Fruit fly (Drosophila melanogaster) whole organism, embryonic: ENCODE data around the gene CG10337.

Source experiments
- Antp ChIP-seq: fragments of 200-800 bp; sonication (Bioruptor generic); optimal IDR thresholded peaks from 3 replicates; lab custom pipeline; 2016; ENCODE audit warnings: missing biosample characterization, missing genetic modification characterization
- B-H2 ChIP-seq: fragments of 200-800 bp; sonication (Bioruptor generic); optimal IDR thresholded peaks from 2 replicates; lab custom pipeline; 2018; ENCODE audit warnings: missing biosample characterization, mild to moderate bottlenecking, missing genetic modification characterization
- Blimp-1 ChIP-seq: fragments of 200-800 bp; sonication (Bioruptor generic); optimal IDR thresholded peaks from 3 replicates; lab custom pipeline; 2018; ENCODE audit warnings: missing biosample characterization, missing genetic modification characterization, mild to moderate bottlenecking, moderate library complexity, missing genetic modification reagents
- CG10366 ChIP-seq: fragments of 200-800 bp; sonication (Bioruptor generic); IDR thresholded peaks from 2 replicates; pipeline ENCODE4 v1.3.6; 2022; ENCODE audit warnings: missing biosample characterization, missing genetic modification characterization
- CG10654 ChIP-seq: fragments of 200-800 bp; sonication (Bioruptor generic); optimal IDR thresholded peaks from 2 replicates; lab custom pipeline; 2016; ENCODE audit warnings: missing biosample characterization, missing genetic modification characterization
- CG11085 ChIP-seq: fragments of 200-800 bp; sonication (Bioruptor generic); IDR thresholded peaks from 2 replicates; pipeline ENCODE4 v1.3.6; 2022; ENCODE audit warnings: missing biosample characterization, missing genetic modification characterization
- CG12942 ChIP-seq: fragments of 200-800 bp; sonication (Bioruptor generic); optimal IDR thresholded peaks from 3 replicates; lab custom pipeline; 2016; ENCODE audit warnings: missing biosample characterization, missing genetic modification characterization
- CG14710 ChIP-seq: fragments of 200-800 bp; sonication (Bioruptor generic); optimal IDR thresholded peaks from 3 replicates; lab custom pipeline; 2019; ENCODE audit warnings: missing biosample characterization, mild to moderate bottlenecking, missing genetic modification characterization, moderate library complexity
- CG15696 ChIP-seq: fragments of 200-800 bp; sonication (Bioruptor generic); optimal IDR thresholded peaks from 2 replicates; lab custom pipeline; 2019; ENCODE audit warnings: missing biosample characterization, mild to moderate bottlenecking, missing genetic modification characterization, moderate library complexity
- CG16815 ChIP-seq: fragments of 200-800 bp; sonication (Bioruptor generic); optimal IDR thresholded peaks from 3 replicates; lab custom pipeline; 2017; ENCODE audit warnings: missing biosample characterization, mild to moderate bottlenecking, missing genetic modification characterization
- CG1832 ChIP-seq: fragments of 200-800 bp; sonication (Bioruptor generic); optimal IDR thresholded peaks from 2 replicates; lab custom pipeline; 2017; ENCODE audit warnings: missing biosample characterization, mild to moderate bottlenecking, missing genetic modification characterization, inconsistent platforms
- CG33213 ChIP-seq: fragments of 200-800 bp; sonication (Bioruptor generic); optimal IDR thresholded peaks from 3 replicates; lab custom pipeline; 2016; ENCODE audit warnings: missing biosample characterization, missing genetic modification characterization
- CG6813 ChIP-seq: fragments of 200-800 bp; sonication (Bioruptor generic); optimal IDR thresholded peaks from 2 replicates; lab custom pipeline; 2017; ENCODE audit warnings: missing biosample characterization, missing genetic modification characterization, mild to moderate bottlenecking, moderate library complexity, missing genetic modification reagents
- CG7745 ChIP-seq: fragments of 200-800 bp; sonication (Bioruptor generic); optimal IDR thresholded peaks from 2 replicates; lab custom pipeline; 2018; ENCODE audit warnings: missing biosample characterization, mild to moderate bottlenecking, missing genetic modification characterization, moderate library complexity
- CoRest ChIP-seq: fragments of 200-800 bp; sonication (Bioruptor generic); optimal IDR thresholded peaks from 3 replicates; lab custom pipeline; 2018; ENCODE audit warnings: missing biosample characterization, mild to moderate bottlenecking, missing genetic modification characterization, moderate library complexity
- Dad ChIP-seq: fragments of 200-800 bp; sonication (Bioruptor generic); optimal IDR thresholded peaks from 3 replicates; lab custom pipeline; 2016; ENCODE audit warnings: missing biosample characterization, missing genetic modification characterization
- Doc3 ChIP-seq: fragments of 200-800 bp; sonication (Bioruptor generic); IDR thresholded peaks from 3 replicates; pipeline ENCODE4 v1.3.6; 2022; ENCODE audit warnings: missing biosample characterization, missing genetic modification characterization; ENCODE audit not compliant: partially characterized antibody
- Dp ChIP-seq: fragments of 200-800 bp; sonication (Bioruptor generic); optimal IDR thresholded peaks from 2 replicates; lab custom pipeline; 2018; ENCODE audit warnings: missing biosample characterization, mild to moderate bottlenecking, missing genetic modification characterization, moderate library complexity
- Ets97D ChIP-seq: fragments of 200-800 bp; sonication (Bioruptor generic); optimal IDR thresholded peaks from 3 replicates; lab custom pipeline; 2016; ENCODE audit warnings: missing biosample characterization, missing genetic modification characterization
- Fer1 ChIP-seq: fragments of 200-800 bp; sonication (Bioruptor generic); optimal IDR thresholded peaks from 2 replicates; lab custom pipeline; 2017; ENCODE audit warnings: missing biosample characterization, mild to moderate bottlenecking, missing genetic modification characterization
- Fer3 ChIP-seq: fragments of 200-800 bp; sonication (Bioruptor generic); optimal IDR thresholded peaks from 2 replicates; lab custom pipeline; 2018; ENCODE audit warnings: missing biosample characterization, mild to moderate bottlenecking, missing genetic modification characterization, moderate library complexity
- Gug ChIP-seq: fragments of 200-800 bp; sonication (Bioruptor generic); IDR thresholded peaks from 4 replicates; pipeline ENCODE4 v1.3.6; 2022; ENCODE audit warnings: missing biosample characterization, missing genetic modification characterization
- H15 ChIP-seq: fragments of 200-800 bp; sonication (Bioruptor generic); IDR thresholded peaks from 3 replicates; pipeline ENCODE4 v1.3.6; 2022; ENCODE audit warnings: missing biosample characterization, missing genetic modification characterization
- HHEX ChIP-seq: fragments of 200-800 bp; sonication (Bioruptor generic); optimal IDR thresholded peaks from 3 replicates; lab custom pipeline; 2017; ENCODE audit warnings: missing biosample characterization, mild to moderate bottlenecking, missing genetic modification characterization, missing genetic modification reagents
- Hmr ChIP-seq: fragments of 200-800 bp; sonication (Bioruptor generic); optimal IDR thresholded peaks from 3 replicates; lab custom pipeline; 2017; ENCODE audit warnings: mild to moderate bottlenecking, missing biosample characterization, missing genetic modification reagents, missing genetic modification characterization
- Hmx ChIP-seq: fragments of 200-800 bp; sonication (Bioruptor generic); optimal IDR thresholded peaks from 2 replicates; lab custom pipeline; 2016; ENCODE audit warnings: missing biosample characterization, missing genetic modification characterization
- Max ChIP-seq: fragments of 200-800 bp; sonication (Bioruptor generic); optimal IDR thresholded peaks from 2 replicates; lab custom pipeline; 2016; ENCODE audit warnings: missing biosample characterization, mild to moderate bottlenecking, missing genetic modification characterization
- Mes4 ChIP-seq: fragments of 200-800 bp; sonication (Bioruptor generic); optimal IDR thresholded peaks from 2 replicates; lab custom pipeline; 2016; ENCODE audit warnings: missing biosample characterization, missing genetic modification characterization
- NC2β ChIP-seq: fragments of 200-800 bp; sonication (Bioruptor generic); optimal IDR thresholded peaks from 2 replicates; lab custom pipeline; 2016; ENCODE audit warnings: missing biosample characterization, missing genetic modification characterization
- Rx ChIP-seq: fragments of 200-800 bp; sonication (Bioruptor generic); IDR thresholded peaks from 2 replicates; pipeline ENCODE4 v1.3.6; 2022; ENCODE audit warnings: missing biosample characterization, missing genetic modification characterization
- Sry-β ChIP-seq: fragments of 200-800 bp; sonication (Bioruptor generic); optimal IDR thresholded peaks from 2 replicates; lab custom pipeline; 2018; ENCODE audit warnings: missing biosample characterization, mild to moderate bottlenecking, missing genetic modification characterization, moderate library complexity
- aop ChIP-seq: fragments of 200-800 bp; sonication (Bioruptor generic); IDR thresholded peaks from 2 replicates; pipeline ENCODE4 v1.3.6; 2022; ENCODE audit warnings: missing biosample characterization, missing genetic modification characterization
- bcd ChIP-seq: fragments of 200-800 bp; sonication (Bioruptor generic); optimal IDR thresholded peaks from 2 replicates; lab custom pipeline; 2017; ENCODE audit warnings: missing biosample characterization, mild to moderate bottlenecking, missing genetic modification characterization
- chn ChIP-seq: fragments of 200-800 bp; sonication (Bioruptor generic); optimal IDR thresholded peaks from 2 replicates; lab custom pipeline; 2016; ENCODE audit warnings: missing biosample characterization, missing genetic modification characterization
- dmrt11E ChIP-seq: fragments of 200-800 bp; sonication (Bioruptor generic); optimal IDR thresholded peaks from 3 replicates; lab custom pipeline; 2018; ENCODE audit warnings: missing biosample characterization, mild to moderate bottlenecking, missing genetic modification characterization, moderate library complexity
- dpn ChIP-seq, 2 experiments: fragments of 200-800 bp; sonication (Bioruptor generic); optimal IDR thresholded peaks; 3 replicates each; lab custom pipeline; 2016; ENCODE audit warnings: missing biosample characterization in 2 of 2, missing genetic modification characterization in 2 of 2
- ewg ChIP-seq: fragments of 200-800 bp; sonication (Bioruptor generic); optimal IDR thresholded peaks from 3 replicates; lab custom pipeline; 2017; ENCODE audit warnings: mild to moderate bottlenecking, missing biosample characterization, missing genetic modification reagents, missing genetic modification characterization
- ftz-f1 ChIP-seq: fragments of 200-800 bp; sonication (Bioruptor generic); optimal IDR thresholded peaks from 2 replicates; lab custom pipeline; 2016; ENCODE audit warnings: missing biosample characterization, missing genetic modification characterization
- gfzf ChIP-seq: fragments of 200-800 bp; sonication (Bioruptor generic); optimal IDR thresholded peaks from 2 replicates; lab custom pipeline; 2016; ENCODE audit warnings: missing biosample characterization, mild to moderate bottlenecking, missing genetic modification characterization, moderate library complexity
- ham ChIP-seq: fragments of 200-800 bp; sonication (Bioruptor generic); IDR thresholded peaks from 2 replicates; pipeline ENCODE4 v1.3.6; 2022; ENCODE audit warnings: missing biosample characterization, missing genetic modification characterization
- lilli ChIP-seq: fragments of 200-800 bp; sonication (Bioruptor generic); optimal IDR thresholded peaks from 3 replicates; lab custom pipeline; 2016; ENCODE audit warnings: missing biosample characterization, missing genetic modification characterization
- oc ChIP-seq: fragments of 200-800 bp; sonication (Bioruptor generic); optimal IDR thresholded peaks from 2 replicates; lab custom pipeline; 2018; ENCODE audit warnings: missing biosample characterization, mild to moderate bottlenecking, missing genetic modification characterization, moderate library complexity
- prd ChIP-seq, 3 experiments: fragments of >200 bp in 2 of 3; fragments of 200-800 bp in 1 of 3; sonication (Bioruptor generic) in 1 of 3; optimal IDR thresholded peaks in 2 of 3; IDR thresholded peaks in 1 of 3; 2 replicates in 2 of 3; 3 replicates in 1 of 3; pipeline versions ENCODE4 v1.3.6 to Lab custom; 2017 to 2022; ENCODE audit warnings: missing biosample characterization in 1 of 3, missing genetic modification characterization in 1 of 3
- psq ChIP-seq: fragments of 200-800 bp; sonication (Bioruptor generic); optimal IDR thresholded peaks from 2 replicates; lab custom pipeline; 2017; ENCODE audit warnings: missing biosample characterization, missing genetic modification characterization
- run ChIP-seq: fragments of 200-800 bp; sonication (Bioruptor generic); optimal IDR thresholded peaks from 3 replicates; lab custom pipeline; 2018; ENCODE audit warnings: missing biosample characterization, mild to moderate bottlenecking, missing genetic modification characterization
- slou ChIP-seq: fragments of 200-800 bp; sonication (Bioruptor generic); optimal IDR thresholded peaks from 3 replicates; lab custom pipeline; 2016; ENCODE audit warnings: missing biosample characterization, missing genetic modification characterization
- slp2 ChIP-seq: fragments of 200-800 bp; sonication (Bioruptor generic); optimal IDR thresholded peaks from 2 replicates; lab custom pipeline; 2016; ENCODE audit warnings: missing biosample characterization, missing genetic modification characterization
- ttk ChIP-seq: fragments of 200-800 bp; sonication (Bioruptor generic); IDR thresholded peaks from 2 replicates; pipeline ENCODE4 v2.1.2; 2022; ENCODE audit warnings: missing biosample characterization, missing genetic modification characterization
- zfh1 ChIP-seq: fragments of 200-800 bp; sonication (Bioruptor generic); IDR thresholded peaks from 3 replicates; pipeline ENCODE4 v1.3.6; 2022; ENCODE audit warnings: missing biosample characterization, missing genetic modification characterization

The CG10337 gene

dm6 chr2L:19546869-19547710 is at the start of gene CG10337 (continued):
- TF ChIP-seq CG15696 (peak; percentile 19), Fer1 (GFP tag; lab: Kevin White, UChicago) (peak; percentile 78), Hmr (GFP tag; lab: Kevin White, UChicago) (peak; percentile 70), ttk (GFP tag; lab: Robert Waterston, UW) (no peak), chn (GFP tag; lab: Kevin White, UChicago) (no peak), NC2β (GFP tag; lab: Kevin White, UChicago) (no peak), ham (GFP tag; lab: Robert Waterston, UW) (no peak), HHEX (GFP tag; lab: Kevin White, UChicago) (peak; percentile 40), CG16815 (GFP tag; lab: Kevin White, UChicago) (no peak), psq (GFP tag; lab: Kevin White, UChicago) (peak; percentile 86), CG6813 (GFP tag; lab: Kevin White, UChicago) (peak; percentile 42), H15 (GFP tag; lab: Robert Waterston, UW) (no peak), Gug (GFP tag; lab: Robert Waterston, UW) (no peak), Hmx (GFP tag; lab: Kevin White, UChicago) (no peak), bcd (GFP tag; lab: Kevin White, UChicago) (peak; percentile 36), slou (GFP tag; lab: Kevin White, UChicago) (no peak), run (tag; lab: Kevin White, UChicago) (no peak), Ets97D (GFP tag; lab: Kevin White, UChicago) (no peak), Antp (GFP tag; lab: Kevin White, UChicago) (no peak), CG33213 (GFP tag; lab: Kevin White, UChicago) (no peak), CG11085 (GFP tag; lab: Robert Waterston, UW) (0 out of 2 replicates have a peak, but pooled peaks have one; percentile 26), dmrt11E (tag; lab: Kevin White, UChicago) (no peak), CG12942 (GFP tag; lab: Kevin White, UChicago) (no peak), Sry-β (GFP tag; lab: Kevin White, UChicago) (no peak), CG14710 (peak; percentile 25), Blimp-1 (GFP tag; lab: Kevin White, UChicago) (no peak), Rx (GFP tag; lab: Robert Waterston, UW) (no peak), B-H2 (GFP tag; lab: Kevin White, UChicago) (peak; percentile 14), Doc3 (no peak), ftz-f1 (GFP tag; lab: Kevin White, UChicago) (peak; percentile 61), aop (GFP tag; lab: Robert Waterston, UW) (no peak), zfh1 (GFP tag; lab: Robert Waterston, UW) (no peak), CG10366 (GFP tag; lab: Robert Waterston, UW) (no peak), gfzf (no peak), CoRest (tag; lab: Kevin White, UChicago) (peak; percentile 47), Max (GFP tag; lab: Kevin White, UChicago) (no peak), Mes4 (GFP tag; lab: Kevin White, UChicago) (no peak), CG7745 (tag; lab: Kevin White, UChicago) (no peak), slp2 (GFP tag; lab: Kevin White, UChicago) (no peak), ewg (peak; percentile 5), Dad (GFP tag; lab: Kevin White, UChicago) (no peak), CG10654 (GFP tag; lab: Kevin White, UChicago) (peak; percentile 11), prd (optimal IDR thresholded peaks at IDR 0.05; lab: Kevin White, UChicago) (no peak), prd (GFP tag; IDR thresholded peaks at IDR 0.05; lab: Robert Waterston, UW) (no peak; the same call in 2 of the 3 replicates), lilli (peak; percentile 70), oc (tag; lab: Kevin White, UChicago) (peak; percentile 27), Dp (GFP tag; lab: Kevin White, UChicago) (no peak), CG1832 (GFP tag; lab: Kevin White, UChicago) (no peak), dpn (GFP tag; optimal IDR thresholded peaks at IDR 0.05; lab: Kevin White, UChicago) (peak; percentile 26 to 29), Fer3 (tag; lab: Kevin White, UChicago) (peak; percentile 59)
